Worm (Caenorhabditis elegans): ENCODE results near the gene chil-6.

- TF ChIP-seq nhr-11 (tag; optimal IDR thresholded peaks at IDR 0.05) (no peak), T26A8.4 (GFP tag; IDR thresholded peaks at IDR 0.05) (no peak), lin-15B (tag; optimal IDR thresholded peaks at IDR 0.05) (no peak), ctbp-1 (GFP tag; IDR thresholded peaks at IDR 0.05) (no peak), Y5F2A.4 (GFP tag; optimal IDR thresholded peaks at IDR 0.05) (no peak), duxl-1 (tag; optimal IDR thresholded peaks at IDR 0.05; ENCODE audit: poor library complexity) (no peak), fos-1 (tag; optimal IDR thresholded peaks at IDR 0.05) (no peak), nhr-25 (tag; optimal IDR thresholded peaks at IDR 0.05; ENCODE audit: borderline replicate concordance, insufficient read depth) (no peak), nhr-6 (tag; optimal IDR thresholded peaks at IDR 0.05) (no peak), ama-1 (optimal IDR thresholded peaks at IDR 0.05) (no peak), daf-16 (GFP tag; optimal IDR thresholded peaks at IDR 0.05) (no peak), daf-16 (tag; optimal IDR thresholded peaks at IDR 0.05) (no peak), nhr-28 (tag; optimal IDR thresholded peaks at IDR 0.05) (no peak), unc-39 (tag; optimal IDR thresholded peaks at IDR 0.05) (no peak), jun-1 (tag; optimal IDR thresholded peaks at IDR 0.05) (no peak)
These were observed 21.7 kb downstream of the chil-6 start for ce11 chrII:9835958-9836357.
